Fruit fly (Drosophila melanogaster): ENCODE data around the gene CG14947.

DNA sequence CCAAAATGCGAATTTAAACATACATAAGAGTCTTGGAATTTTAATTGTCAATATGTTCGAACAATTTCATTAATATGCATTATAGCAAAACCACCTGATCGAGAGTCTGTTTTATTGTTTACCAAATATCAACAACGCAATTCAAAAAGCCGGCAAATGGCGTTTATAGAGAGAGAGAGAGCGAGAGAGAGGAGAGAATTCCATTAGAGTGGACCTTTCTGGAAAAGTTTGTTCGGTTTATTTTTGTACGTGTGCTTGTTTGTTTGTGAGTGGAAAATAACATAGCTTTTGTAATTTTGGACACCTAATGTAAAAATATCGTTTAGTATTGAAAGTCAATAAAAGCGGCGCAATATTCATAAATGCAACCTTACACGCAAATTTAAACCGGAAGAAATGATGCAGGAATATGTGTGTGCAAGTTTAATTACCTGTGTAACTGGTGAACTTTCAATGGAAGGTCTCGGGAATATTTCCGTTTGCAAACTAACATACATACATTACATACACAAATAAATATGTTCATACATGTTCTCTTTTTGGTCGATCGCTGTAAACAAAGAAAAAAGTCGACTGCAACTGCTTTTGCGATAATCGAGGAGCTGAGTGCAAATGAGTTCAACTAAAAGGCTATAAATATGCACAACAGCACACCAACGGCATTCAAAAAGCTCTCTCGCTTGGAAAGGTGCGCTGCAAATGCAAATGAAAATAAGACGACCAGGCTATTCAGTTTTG is 31.1 kb upstream of the CG14947 start, which contains the start of gene CG6785:
- TF ChIP-seq CG33017 (tag; optimal IDR thresholded peaks at IDR 0.05) (peak; percentile 88), CG7045 (GFP tag; optimal IDR thresholded peaks at IDR 0.05) (peak; percentile 83)

Data from whole organism, adult.